Fruit fly (Drosophila melanogaster) whole organism, embryonic: Measurements from ENCODE around the gene CG5776.
A peak's percentile ranks its signal among the peaks of the same experiment; 100 is the strongest.

Experiments
- Bdp1 ChIP-seq: fragments of 200-800 bp; sonication (Bioruptor generic); optimal IDR thresholded peaks from 3 replicates; lab custom pipeline; 2016; ENCODE audit warnings: missing biosample characterization, missing genetic modification characterization
- Blimp-1 ChIP-seq: fragments of 200-800 bp; sonication (Bioruptor generic); optimal IDR thresholded peaks from 3 replicates; lab custom pipeline; 2018; ENCODE audit warnings: missing biosample characterization, missing genetic modification characterization, mild to moderate bottlenecking, moderate library complexity, missing genetic modification reagents
- CG10462 ChIP-seq: fragments of 200-800 bp; sonication (Bioruptor generic); optimal IDR thresholded peaks from 2 replicates; lab custom pipeline; 2016; ENCODE audit warnings: missing biosample characterization, missing genetic modification characterization
- CG10654 ChIP-seq: fragments of 200-800 bp; sonication (Bioruptor generic); optimal IDR thresholded peaks from 2 replicates; lab custom pipeline; 2016; ENCODE audit warnings: missing biosample characterization, missing genetic modification characterization
- CG11560 ChIP-seq: fragments of 200-800 bp; sonication (Bioruptor generic); IDR thresholded peaks from 3 replicates; pipeline ENCODE4 v1.3.6; 2022; ENCODE audit warnings: missing biosample characterization, missing genetic modification characterization
- CG13775 ChIP-seq: fragments of 200-800 bp; sonication (Bioruptor generic); optimal IDR thresholded peaks from 3 replicates; lab custom pipeline; 2017; ENCODE audit warnings: missing biosample characterization, mild to moderate bottlenecking, missing genetic modification characterization
- CG13894 ChIP-seq: fragments of 200-800 bp; sonication (Bioruptor generic); optimal IDR thresholded peaks from 3 replicates; lab custom pipeline; 2018; ENCODE audit warnings: missing biosample characterization, mild to moderate bottlenecking, missing genetic modification characterization, moderate library complexity
- CG1529 ChIP-seq: fragments of 200-800 bp; sonication (Bioruptor generic); optimal IDR thresholded peaks from 3 replicates; lab custom pipeline; 2018; ENCODE audit warnings: missing biosample characterization, missing genetic modification characterization
- CG17829 ChIP-seq: fragments of 200-800 bp; optimal IDR thresholded peaks from 2 replicates; lab custom pipeline; 2019; ENCODE audit warnings: missing biosample characterization, mild to moderate bottlenecking, missing genetic modification characterization, moderate library complexity
- CG1832 ChIP-seq: fragments of 200-800 bp; sonication (Bioruptor generic); optimal IDR thresholded peaks from 2 replicates; lab custom pipeline; 2017; ENCODE audit warnings: missing biosample characterization, mild to moderate bottlenecking, missing genetic modification characterization, inconsistent platforms
- CG33213 ChIP-seq: fragments of 200-800 bp; sonication (Bioruptor generic); optimal IDR thresholded peaks from 3 replicates; lab custom pipeline; 2016; ENCODE audit warnings: missing biosample characterization, missing genetic modification characterization
- CG3726 ChIP-seq: fragments of 200-800 bp; sonication (Bioruptor generic); IDR thresholded peaks from 3 replicates; pipeline ENCODE4, ENCODE4 v1.3.6; 2022; ENCODE audit warnings: missing biosample characterization, missing genetic modification characterization
- CG42726 ChIP-seq: fragments of 200-800 bp; sonication (Bioruptor generic); IDR thresholded peaks from 2 replicates; pipeline ENCODE4 v1.3.6; 2022; ENCODE audit warnings: missing biosample characterization, missing genetic modification characterization; ENCODE audit not compliant: partially characterized antibody
- CG4360 ChIP-seq: fragments of 200-800 bp; sonication (Bioruptor generic); IDR thresholded peaks from 2 replicates; pipeline ENCODE4 v1.3.6; 2022; ENCODE audit warnings: missing biosample characterization, missing genetic modification characterization
- CG4707 ChIP-seq: fragments of 200-800 bp; sonication (Bioruptor generic); optimal IDR thresholded peaks from 2 replicates; lab custom pipeline; 2018; ENCODE audit warnings: missing biosample characterization, mild to moderate bottlenecking, missing genetic modification characterization, moderate library complexity
- CG6175 ChIP-seq: fragments of 200-800 bp; sonication (Bioruptor generic); IDR thresholded peaks from 3 replicates; pipeline ENCODE4 v1.3.6; 2022; ENCODE audit warnings: missing biosample characterization, missing genetic modification characterization
- CG7745 ChIP-seq: fragments of 200-800 bp; sonication (Bioruptor generic); optimal IDR thresholded peaks from 2 replicates; lab custom pipeline; 2018; ENCODE audit warnings: missing biosample characterization, mild to moderate bottlenecking, missing genetic modification characterization, moderate library complexity
- CG9437 ChIP-seq: fragments of 200-800 bp; sonication (Bioruptor generic); optimal IDR thresholded peaks from 2 replicates; lab custom pipeline; 2018; ENCODE audit warnings: missing biosample characterization, mild to moderate bottlenecking, missing genetic modification characterization
- Dref ChIP-seq: fragments of 200-800 bp; sonication (Bioruptor generic); IDR thresholded peaks from 2 replicates; pipeline ENCODE4 v1.3.6; 2022; ENCODE audit warnings: missing biosample characterization, missing genetic modification characterization
- Drgx ChIP-seq: fragments of 200-800 bp; sonication (Bioruptor generic); IDR thresholded peaks from 2 replicates; pipeline ENCODE4 v1.3.6; 2022; ENCODE audit warnings: missing biosample characterization, missing genetic modification characterization
- HmgD ChIP-seq: fragments of 200-800 bp; sonication (Bioruptor generic); optimal IDR thresholded peaks from 3 replicates; lab custom pipeline; 2016; ENCODE audit warnings: missing biosample characterization, missing genetic modification characterization
- Hmr ChIP-seq: fragments of 200-800 bp; sonication (Bioruptor generic); optimal IDR thresholded peaks from 3 replicates; lab custom pipeline; 2017; ENCODE audit warnings: mild to moderate bottlenecking, missing biosample characterization, missing genetic modification reagents, missing genetic modification characterization
- Hr39 ChIP-seq: fragments of >200 bp; optimal IDR thresholded peaks from 2 replicates; lab custom pipeline; 2017
- Lhr ChIP-seq: fragments of 200-800 bp; sonication (Bioruptor generic); optimal IDR thresholded peaks from 3 replicates; lab custom pipeline; 2017; ENCODE audit warnings: mild to moderate bottlenecking, missing biosample characterization, missing genetic modification reagents, missing genetic modification characterization
- Max ChIP-seq: fragments of 200-800 bp; sonication (Bioruptor generic); optimal IDR thresholded peaks from 2 replicates; lab custom pipeline; 2016; ENCODE audit warnings: missing biosample characterization, mild to moderate bottlenecking, missing genetic modification characterization
- Med ChIP-seq: fragments of 200-800 bp; sonication (Bioruptor generic); peaks from one replicate; lab custom pipeline; 2016; ENCODE audit warnings: missing biosample characterization, missing genetic modification characterization, mild to moderate bottlenecking, inconsistent platforms, moderate library complexity
- Myb ChIP-seq: fragments of 200-800 bp; sonication (Bioruptor generic); optimal IDR thresholded peaks from 2 replicates; lab custom pipeline; 2016; ENCODE audit warnings: missing biosample characterization, missing genetic modification characterization
- NC2α ChIP-seq: fragments of 200-800 bp; sonication (Bioruptor generic); optimal IDR thresholded peaks from 2 replicates; lab custom pipeline; 2016; ENCODE audit warnings: missing biosample characterization, missing genetic modification characterization
- PHDP ChIP-seq: fragments of 200-800 bp; sonication (Bioruptor generic); optimal IDR thresholded peaks from 3 replicates; lab custom pipeline; 2018; ENCODE audit warnings: missing biosample characterization, mild to moderate bottlenecking, missing genetic modification characterization, moderate library complexity
- Scr ChIP-seq: fragments of 200-800 bp; sonication (Bioruptor generic); IDR thresholded peaks from 2 replicates; pipeline ENCODE4 v1.3.6; 2022; ENCODE audit warnings: missing biosample characterization, missing genetic modification characterization; ENCODE audit not compliant: partially characterized antibody
- Sin3A ChIP-seq: fragments of >200 bp; optimal IDR thresholded peaks from 2 replicates; lab custom pipeline; 2018
- Usf ChIP-seq: fragments of 200-800 bp; sonication (Bioruptor generic); optimal IDR thresholded peaks from 2 replicates; lab custom pipeline; 2017; ENCODE audit warnings: missing genotype, missing biosample characterization, missing genetic modification characterization
- Xrp1 ChIP-seq: fragments of 200-800 bp; sonication (Bioruptor generic); IDR thresholded peaks from 2 replicates; pipeline ENCODE4 v1.3.6; 2022; ENCODE audit warnings: missing biosample characterization, missing genetic modification characterization
- btn ChIP-seq: fragments of 200-800 bp; sonication (Bioruptor generic); optimal IDR thresholded peaks from 2 replicates; lab custom pipeline; 2016; ENCODE audit warnings: missing biosample characterization, missing genetic modification characterization
- cato ChIP-seq: fragments of 200-800 bp; sonication (Bioruptor generic); optimal IDR thresholded peaks from 2 replicates; lab custom pipeline; 2016; ENCODE audit warnings: missing biosample characterization, missing genetic modification characterization, borderline replicate concordance
- chn ChIP-seq: fragments of 200-800 bp; sonication (Bioruptor generic); optimal IDR thresholded peaks from 2 replicates; lab custom pipeline; 2016; ENCODE audit warnings: missing biosample characterization, missing genetic modification characterization
- dimm ChIP-seq: fragments of 200-800 bp; sonication (Bioruptor generic); IDR thresholded peaks from 2 replicates; pipeline ENCODE4 v1.3.6; 2022; ENCODE audit warnings: missing biosample characterization, missing genetic modification characterization
- dpn ChIP-seq, 2 experiments: fragments of 200-800 bp; sonication (Bioruptor generic); optimal IDR thresholded peaks; 3 replicates each; lab custom pipeline; 2016; ENCODE audit warnings: missing biosample characterization in 2 of 2, missing genetic modification characterization in 2 of 2
- emc ChIP-seq: fragments of 200-800 bp; sonication (Bioruptor generic); optimal IDR thresholded peaks from 2 replicates; lab custom pipeline; 2016; ENCODE audit warnings: missing biosample characterization, missing genetic modification characterization
- gsb ChIP-seq: fragments of 200-800 bp; sonication (Bioruptor generic); IDR thresholded peaks from 2 replicates; pipeline ENCODE4 v1.3.6; 2022; ENCODE audit warnings: missing biosample characterization, missing genetic modification characterization
- insv ChIP-seq, 2 experiments: fragments of 200-800 bp; sonication (Bioruptor generic); optimal IDR thresholded peaks; 3 replicates each; lab custom pipeline; 2016 to 2018; ENCODE audit warnings: missing biosample characterization in 2 of 2, missing genetic modification characterization in 2 of 2
- kah ChIP-seq: fragments of 200-800 bp; sonication (Bioruptor generic); optimal IDR thresholded peaks from 2 replicates; lab custom pipeline; 2018; ENCODE audit warnings: missing biosample characterization, mild to moderate bottlenecking, missing genetic modification characterization
- lilli ChIP-seq: fragments of 200-800 bp; sonication (Bioruptor generic); optimal IDR thresholded peaks from 3 replicates; lab custom pipeline; 2016; ENCODE audit warnings: missing biosample characterization, missing genetic modification characterization
- nerfin-2 ChIP-seq: fragments of 200-800 bp; sonication (Bioruptor generic); IDR thresholded peaks from 2 replicates; pipeline ENCODE4 v1.3.6; 2022; ENCODE audit warnings: missing biosample characterization, missing genetic modification characterization; ENCODE audit not compliant: partially characterized antibody
- oc ChIP-seq: fragments of 200-800 bp; sonication (Bioruptor generic); optimal IDR thresholded peaks from 2 replicates; lab custom pipeline; 2018; ENCODE audit warnings: missing biosample characterization, mild to moderate bottlenecking, missing genetic modification characterization, moderate library complexity
- pb ChIP-seq: fragments of 200-800 bp; sonication (Bioruptor generic); optimal IDR thresholded peaks from 3 replicates; lab custom pipeline; 2016; ENCODE audit warnings: missing biosample characterization, missing genetic modification characterization
- phol ChIP-seq: fragments of 200-800 bp; sonication (Bioruptor generic); optimal IDR thresholded peaks from 3 replicates; lab custom pipeline; 2018; ENCODE audit warnings: missing biosample characterization, mild to moderate bottlenecking, missing genetic modification characterization, moderate library complexity
- schlank ChIP-seq: fragments of 200-800 bp; sonication (Bioruptor generic); optimal IDR thresholded peaks from 2 replicates; lab custom pipeline; 2018; ENCODE audit warnings: missing biosample characterization, mild to moderate bottlenecking, missing genetic modification characterization
- seq ChIP-seq: fragments of 200-800 bp; sonication (Bioruptor generic); IDR thresholded peaks from 2 replicates; pipeline ENCODE4 v1.3.6; 2022; ENCODE audit warnings: missing biosample characterization, missing genetic modification characterization
- tgo ChIP-seq: fragments of 200-800 bp; sonication (Bioruptor generic); IDR thresholded peaks from 3 replicates; pipeline ENCODE4 v1.3.6; 2022; ENCODE audit warnings: missing biosample characterization, missing genetic modification characterization
- tio ChIP-seq: fragments of 200-800 bp; sonication (Bioruptor generic); optimal IDR thresholded peaks from 2 replicates; lab custom pipeline; 2017; ENCODE audit warnings: missing biosample characterization, missing genetic modification characterization, inconsistent platforms

CG5776 gene

DNA sequence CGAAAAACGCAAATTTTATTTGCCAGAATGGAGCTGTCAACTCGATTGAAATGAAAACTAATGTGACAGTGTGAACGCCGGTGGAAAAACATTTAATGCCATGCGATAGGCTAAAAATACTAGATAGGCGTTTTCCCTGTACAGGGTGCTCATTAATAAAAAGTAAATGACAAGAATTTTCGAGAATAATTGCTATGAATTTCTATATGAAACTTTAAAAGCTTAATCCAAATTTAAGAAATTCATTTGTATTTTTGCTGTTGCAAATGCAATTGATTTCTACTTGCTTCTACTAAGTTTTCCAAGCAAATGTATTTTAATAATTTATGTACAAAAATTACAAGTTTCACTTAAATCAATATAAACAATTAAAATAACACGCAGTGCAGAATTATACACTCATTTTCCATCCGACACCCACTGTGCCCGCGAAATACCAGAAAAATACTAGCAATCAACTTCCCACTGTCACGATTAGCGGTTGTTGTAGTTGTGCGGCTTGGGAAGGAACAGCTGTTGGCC lies 17.6 kb upstream of the CG5776 start, which contains the start of gene Pih1D1 (continued):
- TF ChIP-seq Hmr (GFP tag; lab: Kevin White, UChicago) (peak; percentile 96), Dref (GFP tag; lab: Robert Waterston, UW) (peak; percentile 31; the same call in 1 of the 2 replicates), pb (GFP tag; lab: Kevin White, UChicago) (peak; percentile 77), chn (GFP tag; lab: Kevin White, UChicago) (peak; percentile 94), Drgx (GFP tag; lab: Robert Waterston, UW) (peak; percentile 92), CG7745 (tag; lab: Kevin White, UChicago) (no peak), CG17829 (peak; percentile 96), Myb (GFP tag; lab: Kevin White, UChicago) (peak; percentile 76), dimm (GFP tag; lab: Robert Waterston, UW) (peak; percentile 86), NC2α (peak; percentile 69), Xrp1 (GFP tag; lab: Robert Waterston, UW) (peak; percentile 97), tio (GFP tag; lab: Kevin White, UChicago) (peak; percentile 97), btn (GFP tag; lab: Kevin White, UChicago) (peak; percentile 75), emc (GFP tag; lab: Kevin White, UChicago) (peak; percentile 82), CG1832 (GFP tag; lab: Kevin White, UChicago) (no peak), CG6175 (peak; percentile 90), gsb (peak; percentile 76), CG13775 (peak; percentile 98), CG4360 (GFP tag; lab: Robert Waterston, UW) (peak; percentile 66), oc (tag; lab: Kevin White, UChicago) (peak; percentile 83), CG10462 (peak; percentile 90), Scr (GFP tag; lab: Robert Waterston, UW) (no peak), phol (tag; lab: Kevin White, UChicago) (peak; percentile 98), lilli (GFP tag; lab: Kevin White, UChicago) (peak; percentile 95), insv (GFP tag; optimal IDR thresholded peaks at IDR 0.05; lab: Kevin White, UChicago) (peak in 1 of 2 experiments; percentile 64), Lhr (peak; percentile 96), CG11560 (peak; percentile 89), CG3726 (GFP tag; lab: Robert Waterston, UW) (peak; percentile 96), Usf (peak; percentile 95), schlank (tag; lab: Kevin White, UChicago) (peak; percentile 67), CG10654 (GFP tag; lab: Kevin White, UChicago) (peak; percentile 92), CG1529 (GFP tag; lab: Kevin White, UChicago) (peak; percentile 86), CG9437 (GFP tag; lab: Kevin White, UChicago) (peak; percentile 90), PHDP (tag; lab: Kevin White, UChicago) (peak; percentile 92), CG4707 (peak; percentile 91), Bdp1 (GFP tag; lab: Kevin White, UChicago) (peak; percentile 81), CG13894 (tag; lab: Kevin White, UChicago) (peak; percentile 91), HmgD (peak; percentile 79), nerfin-2 (GFP tag; lab: Robert Waterston, UW) (0 out of 2 replicates have a peak, but pooled peaks have one; percentile 11), cato (GFP tag; lab: Kevin White, UChicago) (peak; percentile 93), seq (GFP tag; lab: Robert Waterston, UW) (peak; percentile 90), Med (peak; percentile 96), CG42726 (GFP tag; lab: Robert Waterston, UW) (no peak), Max (GFP tag; lab: Kevin White, UChicago) (peak; percentile 94), CG33213 (GFP tag; lab: Kevin White, UChicago) (peak; percentile 82), dpn (GFP tag; optimal IDR thresholded peaks at IDR 0.05; lab: Kevin White, UChicago) (peak; percentile 94 to 95), Blimp-1 (GFP tag; lab: Kevin White, UChicago) (peak; percentile 92), tgo (GFP tag; lab: Robert Waterston, UW) (peak; percentile 97), Hr39 (lab: Kevin White, UChicago) (no peak), Sin3A (peak; percentile 54), kah (GFP tag; lab: Kevin White, UChicago) (peak; percentile 78)
